Worm (Caenorhabditis elegans): ENCODE results near the gene nlp-14.
A peak's percentile ranks its signal among the peaks of the same experiment; 100 is the strongest.

nlp-14 gene

DNA sequence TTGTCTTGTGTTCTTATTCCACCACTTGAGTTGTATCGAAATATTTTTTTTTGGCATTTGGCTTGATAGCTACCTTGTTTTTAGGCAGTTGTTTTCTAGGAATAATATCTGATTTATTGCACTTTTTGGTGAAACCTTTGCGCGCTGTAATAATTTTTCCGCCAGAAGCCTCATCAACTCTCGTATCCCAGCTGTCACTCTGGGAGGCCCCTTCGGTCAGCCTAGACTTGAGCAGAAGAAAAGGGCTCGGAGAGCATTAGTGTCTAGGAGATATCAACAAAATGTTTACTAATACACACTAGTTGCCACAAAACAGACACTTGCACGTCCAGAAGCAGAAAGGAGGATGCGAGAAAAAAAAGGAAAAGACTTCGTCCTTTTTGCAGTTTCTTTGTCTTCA lies 30.4 kb downstream of the nlp-14 start:
- no peak for TF ChIP-seq lin-15B (tag; optimal IDR thresholded peaks at IDR 0.05)
- no peak for TF ChIP-seq nhr-76 (tag; optimal IDR thresholded peaks at IDR 0.05)
- no peak for TF ChIP-seq zfp-2 (tag; optimal IDR thresholded peaks at IDR 0.05)
- TF ChIP-seq T26A8.4 (GFP tag; IDR thresholded peaks at IDR 0.05), result no peak
- TF ChIP-seq snpc-4 (tag; optimal IDR thresholded peaks at IDR 0.05), result no peak
- no peak for TF ChIP-seq tra-1 (GFP tag; IDR thresholded peaks at IDR 0.05)
- TF ChIP-seq D1046.2 (GFP tag; IDR thresholded peaks at IDR 0.05), result no peak
- TF ChIP-seq cey-2 (tag; optimal IDR thresholded peaks at IDR 0.05; ENCODE audit: borderline replicate concordance, insufficient read depth), result no peak
- no peak for TF ChIP-seq egl-43 (GFP tag; IDR thresholded peaks at IDR 0.05)
- TF ChIP-seq daf-16 (GFP tag; optimal IDR thresholded peaks at IDR 0.05), result peak in 1 of 2 experiments; percentile 29
- TF ChIP-seq daf-16 (tag; optimal IDR thresholded peaks at IDR 0.05), result no peak
- TF ChIP-seq ceh-28 (tag; optimal IDR thresholded peaks at IDR 0.05), result no peak
- TF ChIP-seq unc-62 (GFP tag; optimal IDR thresholded peaks at IDR 0.05 in 1 of 2), result peak in 1 of 2 experiments; percentile 54
- no peak for TF ChIP-seq unc-62 (tag; optimal IDR thresholded peaks at IDR 0.05)
- TF ChIP-seq jun-1 (tag; optimal IDR thresholded peaks at IDR 0.05), result no peak

DNA sequence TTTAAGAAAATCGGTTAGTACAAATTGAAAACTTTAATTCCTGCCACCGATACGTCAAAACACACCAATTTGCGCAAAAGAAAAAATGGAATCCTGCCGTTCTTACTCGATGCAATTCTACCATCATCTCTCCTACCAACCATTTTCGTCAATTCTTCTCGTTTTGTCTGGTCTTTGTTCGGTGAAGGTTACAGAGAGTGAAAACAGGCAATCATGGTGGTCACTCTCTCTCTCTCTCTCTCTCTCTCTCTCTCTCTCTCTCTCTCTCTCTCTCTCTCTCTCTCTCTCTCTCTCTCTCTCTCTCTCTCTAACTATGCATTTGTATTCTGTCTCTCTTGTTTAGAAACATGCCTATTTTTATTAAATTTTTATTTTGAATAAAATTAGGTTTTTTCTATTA lies 37.1 kb downstream of the nlp-14 start:
- TF ChIP-seq tag-97 (GFP tag; IDR thresholded peaks at IDR 0.05) (no peak), nhr-25 (tag; optimal IDR thresholded peaks at IDR 0.05; ENCODE audit: borderline replicate concordance, insufficient read depth) (peak; percentile 58)

DNA sequence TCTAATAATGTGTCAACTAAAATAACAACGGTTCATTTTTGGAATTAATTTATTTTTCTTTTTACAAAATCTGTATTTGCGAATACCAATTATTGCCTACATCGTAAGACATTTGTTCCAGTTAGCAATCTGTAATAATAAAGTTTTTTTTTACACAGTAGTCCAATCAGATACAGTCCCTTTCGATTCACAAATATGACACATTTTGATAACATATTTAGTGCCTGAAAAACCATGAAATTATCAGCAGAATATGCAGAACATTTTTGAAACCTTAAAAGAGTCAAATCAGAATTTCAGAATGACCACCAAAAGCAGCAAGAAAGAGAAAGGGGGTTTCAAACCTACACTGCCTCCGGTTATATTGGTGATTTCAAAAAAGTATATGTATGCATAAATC lies 39.9 kb downstream of the nlp-14 start, which contains the start of gene C06E2.2:
TSS of gene C06E2.2 (plus strand) at position 301 of the 400 bp plus-strand sequence.
- peak in 1 of 2 experiments; percentile 88 for TF ChIP-seq unc-62 (GFP tag; optimal IDR thresholded peaks at IDR 0.05 in 1 of 2)
- TF ChIP-seq unc-62 (tag; optimal IDR thresholded peaks at IDR 0.05), result no peak
- TF ChIP-seq arid-1 (GFP tag; conservative IDR thresholded peaks at IDR 0.05), result no peak

DNA sequence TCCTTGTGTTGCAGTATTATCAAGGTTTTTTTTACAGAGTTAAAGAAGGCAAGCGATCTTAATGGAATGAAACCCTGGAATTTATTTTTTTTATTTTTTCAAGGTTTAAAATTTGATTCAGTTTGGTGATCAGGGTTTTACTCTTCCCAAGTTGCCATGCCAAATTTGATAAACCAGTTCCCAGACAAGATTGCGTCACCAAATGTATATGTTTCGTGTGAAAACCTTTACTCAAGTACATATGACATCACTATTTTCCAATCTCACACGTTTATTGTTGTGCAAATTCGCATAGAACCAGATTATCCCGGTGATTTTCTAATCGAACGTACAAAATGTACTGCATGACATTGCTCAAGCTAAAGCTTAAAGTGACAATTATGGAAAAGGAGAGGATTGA lies 40.5 kb downstream of the nlp-14 start:
- no peak for TF ChIP-seq D1046.2 (GFP tag; IDR thresholded peaks at IDR 0.05)
- TF ChIP-seq mxl-3 (GFP tag; optimal IDR thresholded peaks at IDR 0.05), result no peak
- no peak for TF ChIP-seq pha-4 (GFP tag; IDR thresholded peaks at IDR 0.05)
- no peak for TF ChIP-seq pha-4 (tag; optimal IDR thresholded peaks at IDR 0.05)
- TF ChIP-seq nhr-28 (tag; optimal IDR thresholded peaks at IDR 0.05), result no peak
- TF ChIP-seq ceh-20 (GFP tag; IDR thresholded peaks at IDR 0.05), result no peak
- TF ChIP-seq nhr-10 (tag; optimal IDR thresholded peaks at IDR 0.05), result no peak
- TF ChIP-seq nhr-111 (GFP tag; optimal IDR thresholded peaks at IDR 0.05), result no peak
- no peak for TF ChIP-seq nhr-6 (tag; optimal IDR thresholded peaks at IDR 0.05)
- no peak for TF ChIP-seq unc-39 (tag; optimal IDR thresholded peaks at IDR 0.05)
- TF ChIP-seq lin-38 (GFP tag; IDR thresholded peaks at IDR 0.05), result no peak
- no peak for TF ChIP-seq daf-19 (GFP tag; conservative IDR thresholded peaks at IDR 0.05)
- no peak for TF ChIP-seq unc-130 (GFP tag; optimal IDR thresholded peaks at IDR 0.05)
- TF ChIP-seq dmd-9 (GFP tag; IDR thresholded peaks at IDR 0.05), result no peak
- TF ChIP-seq daf-12 (tag; optimal IDR thresholded peaks at IDR 0.05), result no peak

DNA sequence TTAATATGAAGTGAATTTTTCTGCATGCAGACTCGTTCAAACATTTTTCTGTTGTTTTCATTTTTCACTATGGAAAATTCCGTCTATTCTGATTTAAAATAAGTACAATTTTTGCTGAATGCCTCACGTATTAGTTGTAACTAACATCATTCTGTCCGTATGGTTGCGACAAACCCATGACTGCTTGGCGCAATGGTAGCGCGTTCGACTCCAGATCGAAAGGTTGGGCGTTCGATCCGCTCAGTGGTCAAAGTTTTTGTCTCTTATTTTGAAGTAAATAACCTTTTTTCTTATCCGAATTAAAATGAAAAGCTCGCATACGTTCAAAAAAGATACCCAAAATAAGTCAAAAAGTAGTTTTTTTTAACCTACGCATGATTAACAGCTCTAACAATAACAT lies 42.1 kb downstream of the nlp-14 start:
- TF ChIP-seq sdz-12 (GFP tag; optimal IDR thresholded peaks at IDR 0.05), result no peak
- peak; percentile 67; the same call in 1 of the 2 replicates for TF ChIP-seq snpc-1.2 (GFP tag; IDR thresholded peaks at IDR 0.05)
- no peak for TF ChIP-seq hif-1 (tag; optimal IDR thresholded peaks at IDR 0.05)
- TF ChIP-seq ZK337.2 (GFP tag; IDR thresholded peaks at IDR 0.05), result no peak
- no peak for TF ChIP-seq ceh-44 (GFP tag; IDR thresholded peaks at IDR 0.05)
- no peak for TF ChIP-seq ztf-7 (tag; optimal IDR thresholded peaks at IDR 0.05)
- TF ChIP-seq F26F4.8 (GFP tag; conservative IDR thresholded peaks at IDR 0.05), result peak; percentile 60; the same call in 1 of the 2 replicates
- TF ChIP-seq ZK546.5 (tag; optimal IDR thresholded peaks at IDR 0.05), result no peak
- TF ChIP-seq ceh-32 (tag; optimal IDR thresholded peaks at IDR 0.05; ENCODE audit: poor library complexity), result no peak
- TF ChIP-seq tag-97 (GFP tag; IDR thresholded peaks at IDR 0.05), result no peak
- peak; percentile 40 for TF ChIP-seq aha-1 (tag)
- TF ChIP-seq egl-27 (tag; optimal IDR thresholded peaks at IDR 0.05), result no peak
- TF ChIP-seq daf-19 (GFP tag; conservative IDR thresholded peaks at IDR 0.05), result no peak
- TF ChIP-seq nhr-28 (tag; optimal IDR thresholded peaks at IDR 0.05), result no peak
- no peak for TF ChIP-seq nhr-42 (GFP tag; IDR thresholded peaks at IDR 0.05)
- no peak for TF ChIP-seq Y105C5A.15 (GFP tag; IDR thresholded peaks at IDR 0.05)
- no peak for TF ChIP-seq R02D3.7 (tag; optimal IDR thresholded peaks at IDR 0.05)
- TF ChIP-seq mep-1 (tag; optimal IDR thresholded peaks at IDR 0.05), result peak; percentile 3
